Worm (Caenorhabditis elegans) whole organism, early embryonic: ENCODE measurements around the gene C47E8.4.

Source experiments
- F13C5.2 ChIP-seq: sonication (generic microtip); optimal IDR thresholded peaks from 2 replicates; lab custom pipeline; 2017; ENCODE audit warnings: mild to moderate bottlenecking, missing genetic modification characterization, inconsistent platforms, missing compliant biosample characterization
- hmg-4 ChIP-seq: fragments of 200-800 bp; sonication (Bioruptor generic); optimal IDR thresholded peaks from 2 replicates; lab custom pipeline; 2018; ENCODE audit warnings: mild to moderate bottlenecking, missing genetic modification characterization, missing compliant biosample characterization
- scrt-1 ChIP-seq: fragments of 200-800 bp; sonication (Bioruptor generic); IDR thresholded peaks from 2 replicates; pipeline ENCODE4 v1.3.6; 2022; ENCODE audit warnings: missing genetic modification characterization, missing compliant biosample characterization

DNA sequence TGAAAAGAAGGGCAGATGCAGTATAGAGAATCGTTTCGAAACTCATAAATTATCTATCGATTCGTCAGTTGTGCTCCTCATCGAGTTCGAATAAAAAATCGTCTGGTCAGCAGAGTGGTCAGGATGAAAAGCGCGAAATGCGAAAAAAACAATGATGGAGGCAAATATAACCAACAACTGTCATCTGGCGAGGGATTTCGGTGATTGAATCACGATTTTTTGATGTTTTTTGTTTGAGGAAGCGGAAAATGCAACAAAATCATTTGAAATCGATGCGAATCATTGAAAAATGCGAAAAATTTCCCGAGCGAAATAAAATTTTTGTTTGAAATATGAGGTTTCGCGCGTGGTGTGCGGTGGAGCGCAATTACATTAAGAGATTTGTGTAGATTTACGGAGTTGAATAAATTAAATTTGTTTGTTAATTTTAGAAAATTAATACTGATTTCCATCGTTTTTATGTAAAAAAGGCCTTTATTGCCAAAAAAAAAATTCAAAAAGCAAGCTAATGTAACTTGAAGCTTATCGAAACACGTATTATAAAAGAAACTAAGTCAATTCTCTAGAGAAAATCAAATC, 49.0 kb upstream of the C47E8.4 start, which contains the start of gene unc-61:
- no peak for TF ChIP-seq F13C5.2 (tag; lab: Kevin White, UChicago)
- no peak for TF ChIP-seq scrt-1 (GFP tag; lab: Robert Waterston, UW)
- TF ChIP-seq hmg-4 (GFP tag; lab: Kevin White, UChicago): no peak
